Fruit fly (Drosophila melanogaster) whole organism, wandering third instar larva: ENCODE results near the gene IleRS.

ENCODE experiments used
- Abd-B ChIP-seq: fragments of >200 bp; optimal IDR thresholded peaks from 2 replicates; lab custom pipeline; 2017; ENCODE audit warnings: missing biosample characterization, missing genetic modification characterization
- CG32264 ChIP-seq: fragments of 200-800 bp; sonication (Bioruptor generic); optimal IDR thresholded peaks from 2 replicates; lab custom pipeline; 2016; ENCODE audit warnings: missing biosample characterization, missing genetic modification characterization
- CG9705 ChIP-seq: fragments of 200-800 bp; sonication (Bioruptor generic); optimal IDR thresholded peaks from 2 replicates; lab custom pipeline; 2018; ENCODE audit warnings: missing biosample characterization, mild to moderate bottlenecking, missing genetic modification characterization
- CrebA ChIP-seq: fragments of 200-800 bp; sonication (Bioruptor generic); optimal IDR thresholded peaks from 2 replicates; lab custom pipeline; 2016; ENCODE audit warnings: missing biosample characterization, mild to moderate bottlenecking, missing genetic modification characterization, borderline replicate concordance
- Dfd ChIP-seq: fragments of >200 bp; optimal IDR thresholded peaks from 2 replicates; lab custom pipeline; 2017; ENCODE audit warnings: missing biosample characterization, missing genetic modification characterization
- Dif ChIP-seq: fragments of 200-275, 200-300 bp; sonication (Bioruptor generic); optimal IDR thresholded peaks from 2 replicates; lab custom pipeline; 2018; ENCODE audit warnings: missing biosample characterization, missing genetic modification characterization; ENCODE audit not compliant: partially characterized antibody
- GATAd ChIP-seq: sonication (Bioruptor generic); optimal IDR thresholded peaks from 2 replicates; lab custom pipeline; 2016; ENCODE audit warnings: missing biosample characterization, missing genetic modification characterization
- HLH106 ChIP-seq: fragments of 200-800 bp; optimal IDR thresholded peaks from 3 replicates; lab custom pipeline; 2019; ENCODE audit warnings: missing biosample characterization, mild to moderate bottlenecking, missing genetic modification characterization, moderate library complexity
- Hnf4 ChIP-seq: fragments of 200-800 bp; sonication (Bioruptor generic); optimal IDR thresholded peaks from 2 replicates; lab custom pipeline; 2016; ENCODE audit warnings: missing biosample characterization, mild to moderate bottlenecking, missing genetic modification characterization
- Hr78 ChIP-seq: fragments of >200 bp; optimal IDR thresholded peaks from 2 replicates; lab custom pipeline; 2017; ENCODE audit warnings: missing biosample characterization, missing genetic modification characterization
- Hr83 ChIP-seq: fragments of 200-300 bp; sonication (Bioruptor generic); optimal IDR thresholded peaks from 2 replicates; lab custom pipeline; 2016; ENCODE audit warnings: missing biosample characterization, mild to moderate bottlenecking, missing genetic modification characterization, moderate library complexity; ENCODE audit not compliant: poor library complexity, severe bottlenecking
- Jra ChIP-seq: sonication (Bioruptor generic); optimal IDR thresholded peaks from 2 replicates; lab custom pipeline; 2016; ENCODE audit warnings: missing biosample characterization, missing genetic modification characterization
- Mio ChIP-seq: sonication (Bioruptor generic); optimal IDR thresholded peaks from 2 replicates; lab custom pipeline; 2016; ENCODE audit warnings: missing biosample characterization, missing genetic modification characterization
- Myc ChIP-seq: fragments of >200 bp; optimal IDR thresholded peaks from 2 replicates; lab custom pipeline; 2017
- N ChIP-seq: fragments of >200 bp; optimal IDR thresholded peaks from 2 replicates; lab custom pipeline; 2018; ENCODE audit warnings: missing biosample characterization, missing external identifiers, missing genetic modification characterization
- OdsH ChIP-seq: fragments of 200-800 bp; sonication (Bioruptor generic); optimal IDR thresholded peaks from 2 replicates; lab custom pipeline; 2016; ENCODE audit warnings: missing biosample characterization, mild to moderate bottlenecking, missing genetic modification characterization
- Rel ChIP-seq, 2 experiments: fragments of 200-800 bp; sonication (Bioruptor generic) in 1 of 2; optimal IDR thresholded peaks; 2 replicates in 1 of 2; 3 replicates in 1 of 2; lab custom pipeline; 2016 to 2019; ENCODE audit warnings: mild to moderate bottlenecking in 2 of 2, missing biosample characterization in 2 of 2, missing genetic modification characterization in 2 of 2, moderate library complexity in 1 of 2
- Sp1 ChIP-seq: fragments of 200-800 bp; sonication (Bioruptor generic); optimal IDR thresholded peaks from 3 replicates; lab custom pipeline; 2019; ENCODE audit warnings: missing biosample characterization, mild to moderate bottlenecking, missing genetic modification characterization, moderate library complexity
- Vsx2 ChIP-seq: fragments of 200-300, 225-300 bp; sonication (Bioruptor generic); optimal IDR thresholded peaks from 2 replicates; lab custom pipeline; 2018; ENCODE audit warnings: missing biosample characterization, missing genetic modification characterization; ENCODE audit not compliant: partially characterized antibody
- br ChIP-seq: fragments of 200-800 bp; sonication (Bioruptor generic); optimal IDR thresholded peaks from 2 replicates; lab custom pipeline; 2016; ENCODE audit warnings: missing biosample characterization, missing genetic modification characterization
- brk ChIP-seq: fragments of 200-800 bp; sonication (Bioruptor generic); optimal IDR thresholded peaks from 2 replicates; lab custom pipeline; 2016; ENCODE audit warnings: missing biosample characterization, mild to moderate bottlenecking, missing genetic modification characterization
- dl ChIP-seq, 2 experiments: fragments of 175-275, 200-275 bp in 1 of 2; fragments of 200-275 bp in 1 of 2; sonication (Bioruptor generic); optimal IDR thresholded peaks; lab custom pipeline; 2018; ENCODE audit warnings: mild to moderate bottlenecking in 2 of 2, missing biosample characterization in 2 of 2, missing genetic modification characterization in 2 of 2, moderate library complexity in 2 of 2; ENCODE audit not compliant: partially characterized antibody in 2 of 2, insufficient read depth in 1 of 2
- dmrt93B ChIP-seq: fragments of 200-800 bp; sonication (Bioruptor generic); optimal IDR thresholded peaks from 2 replicates; lab custom pipeline; 2018; ENCODE audit warnings: missing biosample characterization, mild to moderate bottlenecking, missing genetic modification characterization
- dsf ChIP-seq: sonication (Bioruptor generic); optimal IDR thresholded peaks from 2 replicates; lab custom pipeline; 2016; ENCODE audit warnings: missing biosample characterization, missing genetic modification characterization, borderline replicate concordance
- ey ChIP-seq: fragments of 200-800 bp; sonication (Bioruptor generic); optimal IDR thresholded peaks from 2 replicates; lab custom pipeline; 2016; ENCODE audit warnings: missing biosample characterization, missing genetic modification characterization
- foxo ChIP-seq, 2 experiments: fragments of 200-800 bp; sonication (Bioruptor generic); optimal IDR thresholded peaks; 2 replicates in 1 of 2; 3 replicates in 1 of 2; lab custom pipeline; 2016 to 2017; ENCODE audit warnings: missing biosample characterization in 2 of 2, missing genetic modification characterization in 2 of 2
- fru ChIP-seq: fragments of 200-800 bp; sonication (Bioruptor generic); optimal IDR thresholded peaks from 3 replicates; lab custom pipeline; 2016; ENCODE audit warnings: missing biosample characterization, mild to moderate bottlenecking, missing genetic modification characterization
- h ChIP-seq: fragments of 200-800 bp; sonication (Bioruptor generic); optimal IDR thresholded peaks from 3 replicates; lab custom pipeline; 2016; ENCODE audit warnings: missing biosample characterization, mild to moderate bottlenecking, missing genetic modification characterization
- jim ChIP-seq: fragments of 175-275, 200-325 bp; sonication (Bioruptor generic); optimal IDR thresholded peaks from 2 replicates; lab custom pipeline; 2016; ENCODE audit warnings: missing biosample characterization, mild to moderate bottlenecking, missing genetic modification characterization
- lola ChIP-seq: fragments of >200 bp; optimal IDR thresholded peaks from 2 replicates; lab custom pipeline; 2017; ENCODE audit warnings: missing biosample characterization, missing genetic modification characterization
- pan ChIP-seq: fragments of >200 bp; optimal IDR thresholded peaks from 2 replicates; lab custom pipeline; 2017
- psq ChIP-seq: fragments of 200-800 bp; sonication (Bioruptor generic); optimal IDR thresholded peaks from 3 replicates; lab custom pipeline; 2017; ENCODE audit warnings: missing biosample characterization, mild to moderate bottlenecking, missing genetic modification characterization, moderate library complexity
- rgr ChIP-seq: fragments of 200-800 bp; sonication (Bioruptor generic); optimal IDR thresholded peaks from 3 replicates; lab custom pipeline; 2016; ENCODE audit warnings: missing biosample characterization, mild to moderate bottlenecking, missing genetic modification characterization
- sage ChIP-seq: fragments of 200-800 bp; sonication (Bioruptor generic); optimal IDR thresholded peaks from 2 replicates; lab custom pipeline; 2016; ENCODE audit warnings: missing biosample characterization, mild to moderate bottlenecking, missing genetic modification characterization
- sv ChIP-seq: fragments of 200-800 bp; sonication (Bioruptor generic); optimal IDR thresholded peaks from 3 replicates; lab custom pipeline; 2016; ENCODE audit warnings: missing biosample characterization, missing genetic modification characterization
- tai ChIP-seq: sonication (Bioruptor generic); optimal IDR thresholded peaks from 2 replicates; lab custom pipeline; 2016; ENCODE audit warnings: missing biosample characterization, missing genetic modification characterization
- usp ChIP-seq: fragments of >200 bp; optimal IDR thresholded peaks from 2 replicates; lab custom pipeline; 2017; ENCODE audit warnings: missing biosample characterization, missing genetic modification characterization
- woc ChIP-seq: sonication (Bioruptor generic); optimal IDR thresholded peaks from 2 replicates; lab custom pipeline; 2016; ENCODE audit warnings: missing biosample characterization, mild to moderate bottlenecking, missing genetic modification characterization

Gene IleRS

dm6 chr3L:22267248-22267957 is 21.1 kb upstream of the IleRS start, which contains the start of gene Csp:
TSS of gene Csp (plus strand) at chr3L:22267382.
- TF ChIP-seq dl (GFP tag; optimal IDR thresholded peaks at IDR 0.05; lab: Kevin White, UChicago; ENCODE audit: insufficient read depth in 1 of 2, partially characterized antibody in 2 of 2) (no peak), foxo (GFP tag; optimal IDR thresholded peaks at IDR 0.05; lab: Kevin White, UChicago) (peak in 1 of 2 experiments; percentile 66), usp (GFP tag; lab: Kevin White, UChicago) (no peak), sage (GFP tag; lab: Kevin White, UChicago) (no peak), Vsx2 (no peak), ey (GFP tag; lab: Kevin White, UChicago) (peak; percentile 33), Abd-B (GFP tag; lab: Kevin White, UChicago) (no peak), pan (no peak), Sp1 (peak; percentile 49), Mio (GFP tag; lab: Kevin White, UChicago) (no peak), CG9705 (GFP tag; lab: Kevin White, UChicago) (no peak), Rel (GFP tag; optimal IDR thresholded peaks at IDR 0.05; lab: Kevin White, UChicago) (no peak), Rel (tag; optimal IDR thresholded peaks at IDR 0.05; lab: Kevin White, UChicago) (no peak), psq (GFP tag; lab: Kevin White, UChicago) (no peak), OdsH (GFP tag; lab: Kevin White, UChicago) (peak; percentile 19), fru (peak; percentile 49), Dfd (GFP tag; lab: Kevin White, UChicago) (no peak), br (peak; percentile 67), Jra (peak; percentile 35), Hr78 (no peak), brk (GFP tag; lab: Kevin White, UChicago) (no peak), CrebA (GFP tag; lab: Kevin White, UChicago) (no peak), GATAd (GFP tag; lab: Kevin White, UChicago) (no peak), sv (GFP tag; lab: Kevin White, UChicago) (no peak), rgr (GFP tag; lab: Kevin White, UChicago) (peak; percentile 28), Hr83 (GFP tag; lab: Kevin White, UChicago) (peak; percentile 68), Dif (no peak), N (GFP tag; lab: Kevin White, UChicago) (no peak), Hnf4 (peak; percentile 67), jim (GFP tag; lab: Kevin White, UChicago) (no peak), dsf (GFP tag; lab: Kevin White, UChicago) (no peak), HLH106 (tag; lab: Kevin White, UChicago) (peak; percentile 13), dmrt93B (GFP tag; lab: Kevin White, UChicago) (no peak), CG32264 (GFP tag; lab: Kevin White, UChicago) (no peak), h (GFP tag; lab: Kevin White, UChicago) (peak; percentile 66), lola (no peak), Myc (peak; percentile 28), tai (no peak), woc (peak; percentile 52)

- TF ChIP-seq woc, result no peak
- TF ChIP-seq lola, result no peak
- TF ChIP-seq Myc, result no peak
- TF ChIP-seq sv (GFP tag; lab: Kevin White, UChicago), result no peak
- no peak for TF ChIP-seq psq (GFP tag; lab: Kevin White, UChicago)
- no peak for TF ChIP-seq Sp1
- no peak for TF ChIP-seq foxo (GFP tag; optimal IDR thresholded peaks at IDR 0.05; lab: Kevin White, UChicago)
- no peak for TF ChIP-seq Hr83 (GFP tag; lab: Kevin White, UChicago)
- no peak for TF ChIP-seq pan
- no peak for TF ChIP-seq brk (GFP tag; lab: Kevin White, UChicago)
- TF ChIP-seq Abd-B (GFP tag; lab: Kevin White, UChicago), result no peak
- TF ChIP-seq Dif, result no peak
- no peak for TF ChIP-seq CG9705 (GFP tag; lab: Kevin White, UChicago)
- TF ChIP-seq Jra, result no peak
- no peak for TF ChIP-seq Mio (GFP tag; lab: Kevin White, UChicago)
- no peak for TF ChIP-seq rgr (GFP tag; lab: Kevin White, UChicago)
- no peak for TF ChIP-seq HLH106 (tag; lab: Kevin White, UChicago)
These were observed 14.8 kb upstream of the IleRS start, which contains the start of gene Srpk79D for dm6 chr3L:22273529-22274301. TSS of gene Srpk79D (plus strand) at chr3L:22273985.
